Worm (Caenorhabditis elegans) whole organism, L1 larva: ENCODE data around the gene ZK593.2.
A peak's percentile ranks its signal among the peaks of the same experiment; 100 is the strongest.

Experiments
- C34B4.2 ChIP-seq: sonication (generic microtip); optimal IDR thresholded peaks from 2 replicates; lab custom pipeline; 2017; ENCODE audit warnings: mild to moderate bottlenecking, missing genetic modification characterization, missing compliant biosample characterization
- Y116A8C.19 ChIP-seq: sonication (generic microtip); optimal IDR thresholded peaks from 2 replicates; lab custom pipeline; 2016; ENCODE audit warnings: missing compliant biosample characterization, missing genetic modification characterization, borderline replicate concordance
- aly-2 ChIP-seq: fragments of 150-350 bp; optimal IDR thresholded peaks from 2 replicates; lab custom pipeline; 2014; ENCODE audit warnings: missing biosample characterization, missing genetic modification characterization
- ama-1 ChIP-seq: fragments of 150-350 bp; optimal IDR thresholded peaks from 2 replicates; lab custom pipeline; 2014
- blmp-1 ChIP-seq: fragments of 150-350 bp; optimal IDR thresholded peaks from 2 replicates; lab custom pipeline; 2014; ENCODE audit warnings: missing biosample characterization, missing genetic modification characterization
- ceh-8 ChIP-seq: fragments of 200-800 bp; sonication (Bioruptor generic); optimal IDR thresholded peaks from 2 replicates; lab custom pipeline; 2018; ENCODE audit warnings: mild to moderate bottlenecking, missing genetic modification characterization, moderate library complexity, missing compliant biosample characterization
- ceh-88 ChIP-seq: fragments of 200-800 bp; sonication (Bioruptor generic); IDR thresholded peaks from 2 replicates; pipeline ENCODE4 v1.3.6; 2022; ENCODE audit warnings: missing genetic modification characterization, missing compliant biosample characterization
- ceh-90 ChIP-seq: sonication (generic microtip); optimal IDR thresholded peaks from 2 replicates; lab custom pipeline; 2016; ENCODE audit warnings: missing genetic modification characterization, missing compliant biosample characterization
- ces-1 ChIP-seq: fragments of 150-350 bp; optimal IDR thresholded peaks from 2 replicates; lab custom pipeline; 2014; ENCODE audit warnings: missing biosample characterization, missing genetic modification reagents, missing genetic modification characterization
- dsc-1 ChIP-seq: sonication (generic microtip); optimal IDR thresholded peaks from 2 replicates; lab custom pipeline; 2016; ENCODE audit warnings: mild to moderate bottlenecking, missing genetic modification characterization, missing compliant biosample characterization
- efl-1 ChIP-seq, 4 experiments: fragments of 150-350 bp; optimal IDR thresholded peaks in 3 of 4; peaks in 1 of 4; 1 replicate in 1 of 4; 2 replicates in 3 of 4; lab custom pipeline; 2014; ENCODE audit warnings: missing biosample characterization in 2 of 4, missing genetic modification characterization in 2 of 4, missing genetic modification reagents in 2 of 4
- efl-3 ChIP-seq: fragments of 200-800 bp; sonication (Bioruptor generic); optimal IDR thresholded peaks from 2 replicates; lab custom pipeline; 2018; ENCODE audit warnings: mild to moderate bottlenecking, missing genetic modification characterization, missing compliant biosample characterization
- egl-13 ChIP-seq: sonication (generic microtip); optimal IDR thresholded peaks from 2 replicates; lab custom pipeline; 2016; ENCODE audit warnings: missing genotype, missing genetic modification reagents, missing genetic modification characterization, missing compliant biosample characterization
- egl-27 ChIP-seq, 2 experiments: fragments of 150-350 bp in 1 of 2; sonication (generic microtip); optimal IDR thresholded peaks; 3 replicates each; lab custom pipeline; 2017 to 2018; ENCODE audit warnings: missing biosample characterization in 2 of 2, missing genetic modification characterization in 2 of 2, missing genetic modification reagents in 2 of 2
- elt-2 ChIP-seq: sonication (generic microtip); optimal IDR thresholded peaks from 2 replicates; lab custom pipeline; 2016; ENCODE audit warnings: missing genetic modification characterization, mild to moderate bottlenecking, inconsistent platforms, missing compliant biosample characterization, missing genetic modification reagents
- fkh-10 ChIP-seq: sonication (generic microtip); optimal IDR thresholded peaks from 2 replicates; lab custom pipeline; 2017; ENCODE audit warnings: missing biosample characterization, missing genetic modification reagents, missing genetic modification characterization
- hlh-17 ChIP-seq: fragments of 200-800 bp; sonication (Bioruptor generic); optimal IDR thresholded peaks from 2 replicates; lab custom pipeline; 2018; ENCODE audit warnings: missing genetic modification characterization, mild to moderate bottlenecking, missing compliant biosample characterization, moderate library complexity, borderline replicate concordance
- hlh-4 ChIP-seq: sonication (generic microtip); optimal IDR thresholded peaks from 2 replicates; lab custom pipeline; 2016; ENCODE audit warnings: mild to moderate bottlenecking, missing genetic modification characterization, missing compliant biosample characterization
- irx-1 ChIP-seq: sonication (generic microtip); optimal IDR thresholded peaks from 2 replicates; lab custom pipeline; 2016; ENCODE audit warnings: missing genetic modification characterization, missing compliant biosample characterization
- lin-14 ChIP-seq: fragments of 200-800 bp; sonication (Bioruptor generic); optimal IDR thresholded peaks from 2 replicates; lab custom pipeline; 2018; ENCODE audit warnings: mild to moderate bottlenecking, missing genetic modification characterization, moderate library complexity, missing compliant biosample characterization
- lin-35 ChIP-seq, 2 experiments: fragments of 150-350 bp; optimal IDR thresholded peaks; 2 replicates each; lab custom pipeline; 2014; ENCODE audit warnings: missing biosample characterization in 2 of 2, missing genetic modification characterization in 2 of 2, missing genetic modification reagents in 2 of 2
- lir-3 ChIP-seq: sonication (generic microtip); optimal IDR thresholded peaks from 2 replicates; lab custom pipeline; 2016; ENCODE audit warnings: mild to moderate bottlenecking, missing genetic modification characterization, moderate library complexity, missing compliant biosample characterization; ENCODE audit not compliant: poor library complexity
- lsy-2 ChIP-seq, 2 experiments: fragments of 150-350 bp; optimal IDR thresholded peaks; 2 replicates each; lab custom pipeline; 2014; ENCODE audit warnings: missing biosample characterization in 2 of 2, missing genetic modification characterization in 2 of 2
- mdl-1 ChIP-seq, 2 experiments: fragments of 150-350 bp; optimal IDR thresholded peaks; 2 replicates each; lab custom pipeline; 2014 to 2017; ENCODE audit warnings: missing biosample characterization in 2 of 2, missing genetic modification characterization in 2 of 2, inconsistent platforms in 1 of 2
- mef-2 ChIP-seq: fragments of 150-350 bp; optimal IDR thresholded peaks from 2 replicates; lab custom pipeline; 2014; ENCODE audit warnings: missing biosample characterization, missing genetic modification characterization
- nhr-11 ChIP-seq: fragments of 150-350 bp; optimal IDR thresholded peaks from 2 replicates; lab custom pipeline; 2014; ENCODE audit warnings: missing biosample characterization, missing genetic modification characterization
- nhr-19 ChIP-seq: fragments of 200-800 bp; sonication (Bioruptor generic); conservative IDR thresholded peaks from 2 replicates; pipeline ENCODE4 v1.3.6; 2022; ENCODE audit warnings: missing genetic modification characterization, missing compliant biosample characterization
- nhr-20 ChIP-seq: sonication (generic microtip); optimal IDR thresholded peaks from 2 replicates; lab custom pipeline; 2016; ENCODE audit warnings: mild to moderate bottlenecking, missing genetic modification characterization, missing compliant biosample characterization
- nhr-28 ChIP-seq: fragments of 150-350 bp; optimal IDR thresholded peaks from 2 replicates; lab custom pipeline; 2014; ENCODE audit warnings: missing biosample characterization, missing genetic modification characterization
- nhr-47 ChIP-seq: sonication (generic microtip); optimal IDR thresholded peaks from 2 replicates; lab custom pipeline; 2016; ENCODE audit warnings: mild to moderate bottlenecking, missing genetic modification characterization, moderate library complexity, missing compliant biosample characterization
- pag-3 ChIP-seq: sonication (generic microtip); optimal IDR thresholded peaks from 2 replicates; lab custom pipeline; 2017; ENCODE audit warnings: missing genetic modification characterization, mild to moderate bottlenecking, missing compliant biosample characterization, antibody characterized with exemption, borderline replicate concordance; ENCODE audit not compliant: insufficient read depth
- pqm-1 ChIP-seq: sonication (generic microtip); optimal IDR thresholded peaks from 3 replicates; lab custom pipeline; 2017; ENCODE audit warnings: missing biosample characterization, missing genetic modification characterization
- rnt-1 ChIP-seq: sonication (generic microtip); optimal IDR thresholded peaks from 2 replicates; lab custom pipeline; 2016; ENCODE audit warnings: mild to moderate bottlenecking, missing genetic modification characterization, moderate library complexity, missing compliant biosample characterization
- skn-1 ChIP-seq: fragments of 150-350 bp; optimal IDR thresholded peaks from 2 replicates; lab custom pipeline; 2014; ENCODE audit warnings: missing biosample characterization, missing genetic modification characterization
- sox-4 ChIP-seq: sonication (generic microtip); optimal IDR thresholded peaks from 2 replicates; lab custom pipeline; 2016; ENCODE audit warnings: missing genetic modification characterization, missing compliant biosample characterization
- sptf-1 ChIP-seq: fragments of 150-350 bp; optimal IDR thresholded peaks from 2 replicates; lab custom pipeline; 2014; ENCODE audit warnings: missing biosample characterization, missing genetic modification characterization
- sup-37 ChIP-seq: fragments of 200-800 bp; sonication (Bioruptor generic); optimal IDR thresholded peaks from 2 replicates; lab custom pipeline; 2018; ENCODE audit warnings: mild to moderate bottlenecking, missing genetic modification characterization, missing compliant biosample characterization
- tlp-1 ChIP-seq: fragments of 150-350 bp; optimal IDR thresholded peaks from 2 replicates; lab custom pipeline; 2014; ENCODE audit warnings: missing biosample characterization, missing genetic modification characterization
- unc-130 ChIP-seq: fragments of 150-350 bp; optimal IDR thresholded peaks from 2 replicates; lab custom pipeline; 2017; ENCODE audit warnings: missing biosample characterization, missing genetic modification characterization, inconsistent platforms
- unc-30 ChIP-seq: sonication (generic microtip); optimal IDR thresholded peaks from 2 replicates; lab custom pipeline; 2017; ENCODE audit warnings: missing biosample characterization, missing genetic modification characterization
- unc-62 ChIP-seq: fragments of 150-350 bp; optimal IDR thresholded peaks from 2 replicates; lab custom pipeline; 2014; ENCODE audit warnings: missing biosample characterization, missing genetic modification reagents, missing genetic modification characterization
- unc-86 ChIP-seq: sonication (generic microtip); optimal IDR thresholded peaks from 2 replicates; lab custom pipeline; 2016; ENCODE audit warnings: missing genetic modification characterization, missing compliant biosample characterization
- xbp-1 ChIP-seq: sonication (generic microtip); optimal IDR thresholded peaks from 2 replicates; lab custom pipeline; 2016; ENCODE audit warnings: missing genetic modification characterization, missing compliant biosample characterization

ZK593.2 gene

DNA sequence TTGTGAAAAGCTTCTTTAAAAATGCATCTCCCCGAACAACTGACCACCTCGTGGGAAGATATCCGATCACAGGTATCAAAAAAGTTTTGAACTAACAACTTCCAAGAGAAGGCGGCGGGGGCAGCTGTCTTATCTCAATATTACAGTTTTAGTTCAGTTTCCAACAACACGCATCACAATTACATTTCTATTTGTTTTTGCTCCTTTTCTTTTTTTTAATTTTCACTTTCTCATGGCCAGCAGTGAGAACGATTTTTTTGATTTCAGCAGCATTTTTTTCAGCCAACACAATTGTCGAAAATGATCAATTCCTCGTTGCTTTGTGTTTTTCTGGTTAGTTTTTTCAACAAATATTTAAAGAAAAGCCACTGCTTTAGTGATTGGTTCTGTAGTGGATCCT is at the start of gene ZK593.2:
ZK593.2 (plus strand) TSS at position 301 of the 400 bp plus-strand sequence.
- no peak for TF ChIP-seq efl-1 (optimal IDR thresholded peaks at IDR 0.05; lab: Kevin White, UChicago)
- no peak for TF ChIP-seq efl-1 (GFP tag; optimal IDR thresholded peaks at IDR 0.05 in 1 of 2; lab: Kevin White, UChicago)
- TF ChIP-seq lin-14 = no peak
- no peak for TF ChIP-seq hlh-4 (tag; lab: Kevin White, UChicago)
- TF ChIP-seq unc-86 (tag; lab: Kevin White, UChicago) = no peak
- TF ChIP-seq, all 84 proteins: peak for 0

DNA sequence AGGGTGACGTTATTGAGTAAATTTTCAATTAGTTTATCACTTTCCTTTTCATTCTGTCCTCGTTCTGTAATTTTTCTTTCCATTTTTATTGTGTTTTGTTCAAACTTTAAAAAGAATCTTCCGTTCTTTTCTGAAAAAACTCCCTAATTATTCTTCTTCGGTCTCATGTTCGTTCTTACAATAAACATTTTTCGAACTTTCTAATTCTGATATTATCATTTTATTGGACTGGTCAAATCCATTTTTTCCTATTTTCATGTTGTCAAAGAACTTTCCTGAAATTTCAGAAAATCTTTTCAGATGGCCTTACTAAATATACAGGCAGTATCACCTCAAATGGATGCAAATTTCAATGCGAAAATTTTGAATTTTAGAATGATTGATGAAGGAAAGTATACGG is 49.1 kb upstream of the ZK593.2 start, which contains the start of gene nish-1:
nish-1 (plus strand) TSS at position 301 of the 400 bp plus-strand sequence.
- TF ChIP-seq lin-14 = no peak
- no peak for TF ChIP-seq efl-3 (GFP tag; lab: Kevin White, UChicago)
- TF ChIP-seq mef-2 = no peak
- TF ChIP-seq elt-2 = no peak
- TF ChIP-seq pag-3 (tag; lab: Kevin White, UChicago) = no peak
- TF ChIP-seq fkh-10 (GFP tag; lab: Kevin White, UChicago) = no peak

DNA sequence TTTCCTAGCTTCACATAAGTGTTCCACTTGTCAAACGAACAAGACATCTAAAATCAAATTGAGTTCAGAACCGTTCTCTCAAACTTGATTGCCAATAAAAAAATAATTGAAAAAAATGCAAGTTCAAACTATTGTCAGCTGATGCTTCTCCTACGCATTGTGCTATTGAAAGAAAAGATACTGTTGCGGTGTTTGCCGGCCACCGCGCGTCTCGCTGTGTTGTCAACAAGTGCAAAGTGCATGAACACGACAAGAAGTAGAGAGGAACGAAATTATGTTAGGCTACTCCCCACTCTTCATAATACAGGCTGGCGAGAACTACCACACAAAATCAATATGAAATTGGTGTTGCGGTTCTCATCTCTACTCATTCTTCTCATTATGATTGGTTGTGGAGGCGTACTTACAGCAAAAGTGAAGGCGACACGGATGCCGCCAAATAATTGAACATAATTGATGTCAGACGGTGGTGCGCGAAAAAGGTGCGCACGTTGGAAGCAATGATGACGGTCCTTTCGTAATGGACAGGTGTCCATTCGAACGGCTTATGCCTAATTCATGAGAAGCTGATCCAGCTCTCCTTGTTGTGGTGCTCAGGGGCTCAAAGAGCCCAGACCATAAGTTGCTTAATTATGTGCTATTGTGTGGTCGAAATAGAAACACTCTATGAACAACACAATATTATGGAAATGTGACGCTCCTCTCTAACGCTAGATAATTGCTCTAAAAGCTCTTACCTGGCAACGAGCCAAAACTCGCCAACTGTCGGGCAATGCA is 45.6 kb upstream of the ZK593.2 start:
- TF ChIP-seq efl-1 (optimal IDR thresholded peaks at IDR 0.05; lab: Kevin White, UChicago) = no peak
- peak in 1 of 2 experiments; percentile 59 for TF ChIP-seq efl-1 (GFP tag; optimal IDR thresholded peaks at IDR 0.05 in 1 of 2; lab: Kevin White, UChicago)
- TF ChIP-seq blmp-1 = no peak

DNA sequence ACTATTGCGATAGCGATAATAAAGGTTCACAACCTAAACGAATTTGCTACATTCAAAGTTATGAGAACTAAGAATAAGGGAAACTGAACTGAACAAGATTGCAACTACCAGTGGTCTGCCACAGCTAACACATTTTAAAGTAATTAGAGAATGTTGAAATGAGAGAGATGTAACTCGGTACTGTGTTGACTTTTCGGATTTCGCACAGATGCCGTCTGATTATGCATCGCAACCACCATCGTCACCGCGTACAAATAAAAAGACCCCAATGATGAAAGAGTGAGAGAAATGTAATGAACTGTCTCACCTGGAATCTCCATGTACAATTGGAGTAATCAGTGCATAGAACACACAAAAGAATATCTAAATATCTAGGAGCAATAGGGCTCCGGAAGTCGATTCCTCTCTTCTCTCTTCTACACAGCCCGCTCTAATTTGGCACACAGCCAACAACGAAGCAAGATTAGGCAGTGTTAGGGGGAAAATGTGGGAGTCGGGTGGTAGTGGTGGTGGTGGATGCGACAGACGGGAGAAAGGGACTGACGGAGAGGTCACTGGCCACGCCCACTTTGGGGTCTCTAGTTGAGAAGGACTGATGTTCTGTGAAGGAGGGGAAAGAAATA is 44.4 kb upstream of the ZK593.2 start, which contains the start of gene F13E9.11:
F13E9.11 (minus strand) TSS at position 507 of the 623 bp plus-strand sequence.
- TF ChIP-seq ceh-90 (tag; lab: Kevin White, UChicago) = no peak
- TF ChIP-seq ceh-88 (GFP tag; lab: Robert Waterston, UW) = no peak
- TF ChIP-seq sup-37 (GFP tag; lab: Kevin White, UChicago) = no peak
- no peak for TF ChIP-seq irx-1
- TF ChIP-seq C34B4.2 (tag; lab: Kevin White, UChicago) = no peak
- no peak for TF ChIP-seq nhr-28 (tag; lab: Kevin White, UChicago)
- peak; percentile 74 for TF ChIP-seq lin-14
- peak; percentile 4 for TF ChIP-seq rnt-1
- no peak for TF ChIP-seq aly-2 (tag; lab: Kevin White, UChicago)
- TF ChIP-seq unc-62 = no peak
- no peak for TF ChIP-seq efl-3 (GFP tag; lab: Kevin White, UChicago)
- TF ChIP-seq egl-13 (tag; lab: Kevin White, UChicago) = no peak
- no peak for TF ChIP-seq unc-130
- no peak for TF ChIP-seq unc-30 (tag; lab: Kevin White, UChicago)
- no peak for TF ChIP-seq nhr-11 (tag; lab: Kevin White, UChicago)
- no peak for TF ChIP-seq egl-27 (tag; optimal IDR thresholded peaks at IDR 0.05; lab: Kevin White, UChicago)
- TF ChIP-seq elt-2 = no peak
- TF ChIP-seq pqm-1 (tag; lab: Kevin White, UChicago) = no peak
- no peak for TF ChIP-seq lir-3 (tag; lab: Kevin White, UChicago)
- no peak for TF ChIP-seq mef-2
- TF ChIP-seq skn-1 (tag; lab: Kevin White, UChicago) = no peak
- TF ChIP-seq Y116A8C.19 (tag; lab: Kevin White, UChicago) = no peak
- TF ChIP-seq mdl-1 (tag; optimal IDR thresholded peaks at IDR 0.05; lab: Kevin White, UChicago) = no peak
- no peak for TF ChIP-seq sptf-1 (tag; lab: Kevin White, UChicago)
- TF ChIP-seq lin-35 (GFP tag; optimal IDR thresholded peaks at IDR 0.05; lab: Kevin White, UChicago) = no peak
- TF ChIP-seq ceh-8 = no peak
- TF ChIP-seq nhr-19 (GFP tag; lab: Robert Waterston, UW) = no peak
- TF ChIP-seq nhr-47 (tag; lab: Kevin White, UChicago) = peak; percentile 2
- no peak for TF ChIP-seq xbp-1 (tag; lab: Kevin White, UChicago)
- no peak for TF ChIP-seq sox-4 (tag; lab: Kevin White, UChicago)
- no peak for TF ChIP-seq lsy-2 (tag; optimal IDR thresholded peaks at IDR 0.05; lab: Kevin White, UChicago)
- no peak for TF ChIP-seq ama-1 (lab: Kevin White, UChicago)
- TF ChIP-seq dsc-1 (tag; lab: Kevin White, UChicago) = no peak
- no peak for TF ChIP-seq hlh-17 (GFP tag; lab: Kevin White, UChicago)
- TF ChIP-seq ces-1 = no peak
- TF ChIP-seq nhr-20 (tag; lab: Kevin White, UChicago) = no peak
- no peak for TF ChIP-seq tlp-1 (tag; lab: Kevin White, UChicago)
